Worm (Caenorhabditis elegans): ENCODE measurements around the gene F46E10.18.

Gene F46E10.18

ce11 chrV:6498441-6498840, 22.4 kb upstream of the F46E10.18 start:
- TF ChIP-seq ztf-29 (GFP tag; IDR thresholded peaks at IDR 0.05) (no peak), med-1 (GFP tag; optimal IDR thresholded peaks at IDR 0.05; ENCODE audit: insufficient read depth) (no peak), ztf-23 (GFP tag; IDR thresholded peaks at IDR 0.05) (no peak), ref-1 (GFP tag; conservative IDR thresholded peaks at IDR 0.05) (no peak)

ce11 chrV:6498903-6499302, 21.9 kb upstream of the F46E10.18 start, which contains the start of gene W01A11.1:
Gene W01A11.1 (plus strand): TSS chrV:6499224.
- TF ChIP-seq med-1 (GFP tag; optimal IDR thresholded peaks at IDR 0.05; ENCODE audit: insufficient read depth): no peak
- TF ChIP-seq klf-2 (GFP tag; conservative IDR thresholded peaks at IDR 0.05): no peak
- TF ChIP-seq tab-1 (GFP tag; IDR thresholded peaks at IDR 0.05): no peak
- no peak for TF ChIP-seq flt-1 (GFP tag; IDR thresholded peaks at IDR 0.05)
- TF ChIP-seq cog-1 (tag; optimal IDR thresholded peaks at IDR 0.05): no peak
- no peak for TF ChIP-seq ref-1 (GFP tag; conservative IDR thresholded peaks at IDR 0.05)
- no peak for TF ChIP-seq ztf-23 (GFP tag; IDR thresholded peaks at IDR 0.05)
- no peak for TF ChIP-seq T22C8.4 (GFP tag; IDR thresholded peaks at IDR 0.05)
- no peak for TF ChIP-seq ztf-29 (GFP tag; IDR thresholded peaks at IDR 0.05)

- TF ChIP-seq tab-1 (GFP tag; IDR thresholded peaks at IDR 0.05) (no peak), ztf-29 (GFP tag; IDR thresholded peaks at IDR 0.05) (no peak), ztf-23 (GFP tag; IDR thresholded peaks at IDR 0.05) (no peak), flt-1 (GFP tag; IDR thresholded peaks at IDR 0.05) (no peak), klf-2 (GFP tag; conservative IDR thresholded peaks at IDR 0.05) (no peak), ref-1 (GFP tag; conservative IDR thresholded peaks at IDR 0.05) (no peak), cog-1 (tag; optimal IDR thresholded peaks at IDR 0.05) (no peak), med-1 (GFP tag; optimal IDR thresholded peaks at IDR 0.05; ENCODE audit: insufficient read depth) (no peak), T22C8.4 (GFP tag; IDR thresholded peaks at IDR 0.05) (no peak)
Observed at ce11 chrV:6503158-6503557, 17.7 kb upstream of the F46E10.18 start.

DNA sequence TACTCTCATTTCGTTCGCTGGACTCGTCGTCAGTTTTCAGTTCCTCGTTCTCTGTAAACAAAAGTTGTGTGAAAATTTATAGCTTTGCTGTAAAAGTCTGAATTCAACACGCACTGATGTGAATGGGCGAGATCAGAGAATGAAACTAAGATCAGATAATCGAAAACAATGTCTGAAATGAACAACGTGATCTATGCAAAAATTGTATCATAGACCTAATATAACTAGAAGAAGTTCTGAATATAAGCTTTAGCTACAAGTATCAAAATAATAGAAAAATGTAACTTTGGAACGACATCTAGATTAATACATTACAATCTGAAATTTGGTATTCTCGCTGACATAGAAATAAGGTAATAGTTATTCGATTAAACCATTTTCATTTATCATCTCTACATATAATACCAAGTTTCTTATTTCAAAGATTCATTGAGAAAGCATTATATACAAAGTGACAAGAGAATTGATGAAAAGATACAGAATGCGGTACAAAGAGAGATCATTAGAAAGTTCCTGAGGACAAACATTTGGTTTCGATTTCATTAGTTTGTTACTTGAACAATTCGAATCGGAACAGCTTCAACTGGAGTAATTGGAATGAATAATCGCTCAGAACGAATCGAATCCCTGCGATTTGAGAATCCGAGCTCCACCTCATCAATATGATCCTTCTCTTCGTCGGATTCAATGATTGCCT, 16.6 kb upstream of the F46E10.18 start, which contains the start of gene moc-2:
TSS of gene moc-2 (minus strand) at position 51 of the 697 bp plus-strand sequence.
- TF ChIP-seq cog-1 (tag; optimal IDR thresholded peaks at IDR 0.05): no peak
- TF ChIP-seq tab-1 (GFP tag; IDR thresholded peaks at IDR 0.05): no peak
- no peak for TF ChIP-seq klf-2 (GFP tag; conservative IDR thresholded peaks at IDR 0.05)
- TF ChIP-seq flt-1 (GFP tag; IDR thresholded peaks at IDR 0.05): no peak
- no peak for TF ChIP-seq ref-1 (GFP tag; conservative IDR thresholded peaks at IDR 0.05)

- TF ChIP-seq cog-1 (tag; optimal IDR thresholded peaks at IDR 0.05) (no peak), ref-1 (GFP tag; conservative IDR thresholded peaks at IDR 0.05) (no peak), tab-1 (GFP tag; IDR thresholded peaks at IDR 0.05) (no peak), med-1 (GFP tag; optimal IDR thresholded peaks at IDR 0.05; ENCODE audit: insufficient read depth) (no peak), T22C8.4 (GFP tag; IDR thresholded peaks at IDR 0.05) (no peak), ztf-23 (GFP tag; IDR thresholded peaks at IDR 0.05) (no peak), ztf-29 (GFP tag; IDR thresholded peaks at IDR 0.05) (no peak), flt-1 (GFP tag; IDR thresholded peaks at IDR 0.05) (no peak), klf-2 (GFP tag; conservative IDR thresholded peaks at IDR 0.05) (no peak)
Observed at ce11 chrV:6505339-6505811, 15.5 kb upstream of the F46E10.18 start, which contains the start of gene W01A11.7. Gene W01A11.7 (minus strand): TSS chrV:6505389.

DNA sequence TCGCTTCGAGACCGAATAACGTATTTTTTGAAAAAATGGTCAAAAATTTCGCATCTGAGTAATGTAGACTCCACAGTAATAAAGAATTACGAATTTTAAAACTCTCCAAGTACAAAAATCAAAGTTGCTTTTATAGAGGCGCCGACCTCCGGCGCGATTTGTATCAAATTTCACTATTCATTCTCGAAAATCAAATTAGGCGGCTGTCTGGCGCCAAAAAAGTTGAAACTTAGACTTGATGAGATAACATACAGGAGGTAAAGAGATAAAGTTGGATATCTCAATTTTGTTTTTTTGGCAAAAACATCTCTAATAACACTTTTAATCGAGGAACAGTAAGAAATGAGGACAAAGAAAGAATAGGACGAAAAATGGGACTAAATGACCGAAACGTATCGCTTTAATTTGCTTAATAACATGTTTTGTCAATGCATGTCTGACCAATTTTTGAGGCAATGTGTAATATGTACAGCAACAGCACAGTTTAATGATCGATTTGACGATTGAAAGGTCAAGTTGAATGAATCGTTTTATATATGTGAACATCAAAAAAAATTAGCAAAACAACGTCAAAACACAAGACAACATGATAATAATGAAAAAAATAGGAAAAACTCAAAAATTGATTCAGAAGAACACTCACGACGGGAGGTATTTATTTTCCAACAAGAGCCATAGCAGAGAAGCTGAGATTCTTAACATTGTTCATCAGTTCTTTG, 14.4 kb upstream of the F46E10.18 start:
- TF ChIP-seq ztf-23 (GFP tag; IDR thresholded peaks at IDR 0.05): no peak
- TF ChIP-seq flt-1 (GFP tag; IDR thresholded peaks at IDR 0.05): no peak
- no peak for TF ChIP-seq med-1 (GFP tag; optimal IDR thresholded peaks at IDR 0.05; ENCODE audit: insufficient read depth)

DNA sequence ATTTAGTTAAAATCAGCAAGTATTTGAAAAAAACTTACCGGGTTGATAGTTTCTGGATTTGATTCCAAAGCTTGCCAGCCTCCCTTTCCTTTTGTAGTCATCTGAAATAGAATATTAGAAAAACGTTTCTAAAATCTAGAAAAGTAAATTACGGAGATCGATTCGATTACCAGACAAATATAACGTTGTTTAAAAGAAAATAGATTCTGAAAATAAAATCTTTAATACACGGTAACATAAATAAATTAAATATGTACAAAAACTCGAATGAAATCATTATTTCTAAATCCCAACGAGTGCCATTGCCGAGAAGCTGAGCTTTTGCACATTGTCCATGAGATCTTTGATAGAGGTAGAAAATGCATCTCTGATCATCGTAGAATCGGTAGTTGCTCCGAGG, 12.1 kb upstream of the F46E10.18 start, which contains the start of gene ubh-3:
TSS of gene ubh-3 (minus strand) at position 101 of the 400 bp plus-strand sequence.
- TF ChIP-seq ztf-23 (GFP tag; IDR thresholded peaks at IDR 0.05) (no peak), ztf-29 (GFP tag; IDR thresholded peaks at IDR 0.05) (no peak), tab-1 (GFP tag; IDR thresholded peaks at IDR 0.05) (no peak), cog-1 (tag; optimal IDR thresholded peaks at IDR 0.05) (no peak), ref-1 (GFP tag; conservative IDR thresholded peaks at IDR 0.05) (no peak), klf-2 (GFP tag; conservative IDR thresholded peaks at IDR 0.05) (no peak), T22C8.4 (GFP tag; IDR thresholded peaks at IDR 0.05) (no peak), med-1 (GFP tag; optimal IDR thresholded peaks at IDR 0.05; ENCODE audit: insufficient read depth) (no peak), flt-1 (GFP tag; IDR thresholded peaks at IDR 0.05) (no peak)

- TF ChIP-seq med-1 (GFP tag; optimal IDR thresholded peaks at IDR 0.05; ENCODE audit: insufficient read depth) (no peak), ztf-29 (GFP tag; IDR thresholded peaks at IDR 0.05) (no peak), ztf-23 (GFP tag; IDR thresholded peaks at IDR 0.05) (no peak), tab-1 (GFP tag; IDR thresholded peaks at IDR 0.05) (no peak), cog-1 (tag; optimal IDR thresholded peaks at IDR 0.05) (no peak), T22C8.4 (GFP tag; IDR thresholded peaks at IDR 0.05) (no peak), flt-1 (GFP tag; IDR thresholded peaks at IDR 0.05) (no peak), ref-1 (GFP tag; conservative IDR thresholded peaks at IDR 0.05) (no peak), klf-2 (GFP tag; conservative IDR thresholded peaks at IDR 0.05) (no peak)
Observed at ce11 chrV:6509717-6510116, 11.1 kb upstream of the F46E10.18 start, which contains the start of gene ubh-2. Gene ubh-2 (minus strand): TSS chrV:6509817.

ce11 chrV:6510622-6511021, 10.2 kb upstream of the F46E10.18 start:
- TF ChIP-seq ztf-29 (GFP tag; IDR thresholded peaks at IDR 0.05): no peak
- no peak for TF ChIP-seq cog-1 (tag; optimal IDR thresholded peaks at IDR 0.05)
- no peak for TF ChIP-seq med-1 (GFP tag; optimal IDR thresholded peaks at IDR 0.05; ENCODE audit: insufficient read depth)
- TF ChIP-seq klf-2 (GFP tag; conservative IDR thresholded peaks at IDR 0.05): no peak
- TF ChIP-seq ref-1 (GFP tag; conservative IDR thresholded peaks at IDR 0.05): no peak
- TF ChIP-seq ztf-23 (GFP tag; IDR thresholded peaks at IDR 0.05): no peak

Data from whole organism, midembryonic.